Worm (Caenorhabditis elegans) whole organism, L1 larva: ENCODE results near the gene B0280.2.
A peak's percentile ranks its signal among the peaks of the same experiment; 100 is the strongest.

Experiments used
- C16A3.4 ChIP-seq: fragments of 150-350 bp; optimal IDR thresholded peaks from 2 replicates; lab custom pipeline; 2014; ENCODE audit warnings: missing biosample characterization, missing genetic modification characterization
- Y116A8C.19 ChIP-seq: sonication (generic microtip); optimal IDR thresholded peaks from 2 replicates; lab custom pipeline; 2016; ENCODE audit warnings: missing compliant biosample characterization, missing genetic modification characterization, borderline replicate concordance
- alr-1 ChIP-seq: fragments of 200-800 bp; sonication (Bioruptor generic); optimal IDR thresholded peaks from 2 replicates; lab custom pipeline; 2018; ENCODE audit warnings: borderline replicate concordance, mild to moderate bottlenecking, missing genetic modification characterization, missing compliant biosample characterization
- aly-2 ChIP-seq: fragments of 150-350 bp; optimal IDR thresholded peaks from 2 replicates; lab custom pipeline; 2014; ENCODE audit warnings: missing biosample characterization, missing genetic modification characterization
- ama-1 ChIP-seq: fragments of 150-350 bp; optimal IDR thresholded peaks from 2 replicates; lab custom pipeline; 2014
- ceh-63 ChIP-seq: fragments of 200-800 bp; sonication (Bioruptor generic); optimal IDR thresholded peaks from 2 replicates; lab custom pipeline; 2018; ENCODE audit warnings: mild to moderate bottlenecking, missing genetic modification characterization, missing compliant biosample characterization
- ceh-82 ChIP-seq, 3 experiments: fragments of 150-350 bp in 1 of 3; sonication (generic microtip) in 2 of 3; optimal IDR thresholded peaks; 2 replicates each; lab custom pipeline; 2014 to 2017; ENCODE audit warnings: missing biosample characterization in 3 of 3, missing genetic modification characterization in 3 of 3
- ceh-88 ChIP-seq: fragments of 200-800 bp; sonication (Bioruptor generic); IDR thresholded peaks from 2 replicates; pipeline ENCODE4 v1.3.6; 2022; ENCODE audit warnings: missing genetic modification characterization, missing compliant biosample characterization
- ceh-90 ChIP-seq: sonication (generic microtip); optimal IDR thresholded peaks from 2 replicates; lab custom pipeline; 2016; ENCODE audit warnings: missing genetic modification characterization, missing compliant biosample characterization
- dsc-1 ChIP-seq: sonication (generic microtip); optimal IDR thresholded peaks from 2 replicates; lab custom pipeline; 2016; ENCODE audit warnings: mild to moderate bottlenecking, missing genetic modification characterization, missing compliant biosample characterization
- efl-1 ChIP-seq, 4 experiments: fragments of 150-350 bp; optimal IDR thresholded peaks in 3 of 4; peaks in 1 of 4; 1 replicate in 1 of 4; 2 replicates in 3 of 4; lab custom pipeline; 2014; ENCODE audit warnings: missing biosample characterization in 2 of 4, missing genetic modification characterization in 2 of 4, missing genetic modification reagents in 2 of 4
- egl-13 ChIP-seq: sonication (generic microtip); optimal IDR thresholded peaks from 2 replicates; lab custom pipeline; 2016; ENCODE audit warnings: missing genotype, missing genetic modification reagents, missing genetic modification characterization, missing compliant biosample characterization
- egl-27 ChIP-seq, 2 experiments: fragments of 150-350 bp in 1 of 2; sonication (generic microtip); optimal IDR thresholded peaks; 3 replicates each; lab custom pipeline; 2017 to 2018; ENCODE audit warnings: missing biosample characterization in 2 of 2, missing genetic modification characterization in 2 of 2, missing genetic modification reagents in 2 of 2
- elt-2 ChIP-seq: sonication (generic microtip); optimal IDR thresholded peaks from 2 replicates; lab custom pipeline; 2016; ENCODE audit warnings: missing genetic modification characterization, mild to moderate bottlenecking, inconsistent platforms, missing compliant biosample characterization, missing genetic modification reagents
- ets-5 ChIP-seq: fragments of 200-800 bp; sonication (Bioruptor generic); IDR thresholded peaks from 2 replicates; pipeline ENCODE4 v1.3.6; 2022; ENCODE audit warnings: missing genetic modification characterization, missing compliant biosample characterization
- fkh-10 ChIP-seq: sonication (generic microtip); optimal IDR thresholded peaks from 2 replicates; lab custom pipeline; 2017; ENCODE audit warnings: missing biosample characterization, missing genetic modification reagents, missing genetic modification characterization
- fkh-4 ChIP-seq: sonication (generic microtip); optimal IDR thresholded peaks from 2 replicates; lab custom pipeline; 2016; ENCODE audit warnings: missing compliant biosample characterization, missing genetic modification characterization, borderline replicate concordance
- fos-1 ChIP-seq: fragments of 150-350 bp; optimal IDR thresholded peaks from 2 replicates; lab custom pipeline; 2014; ENCODE audit warnings: missing biosample characterization, missing genetic modification characterization
- grh-1 ChIP-seq: fragments of 200-800 bp; sonication (Bioruptor generic); IDR thresholded peaks from 2 replicates; pipeline ENCODE4 v1.3.6; 2022; ENCODE audit warnings: missing genetic modification reagents, missing genetic modification characterization, missing compliant biosample characterization
- lin-13 ChIP-seq: fragments of 150-350 bp; optimal IDR thresholded peaks from 2 replicates; lab custom pipeline; 2014; ENCODE audit warnings: missing biosample characterization, missing genetic modification reagents, missing genetic modification characterization
- lin-14 ChIP-seq: fragments of 200-800 bp; sonication (Bioruptor generic); optimal IDR thresholded peaks from 2 replicates; lab custom pipeline; 2018; ENCODE audit warnings: mild to moderate bottlenecking, missing genetic modification characterization, moderate library complexity, missing compliant biosample characterization
- lin-35 ChIP-seq, 2 experiments: fragments of 150-350 bp; optimal IDR thresholded peaks; 2 replicates each; lab custom pipeline; 2014; ENCODE audit warnings: missing biosample characterization in 2 of 2, missing genetic modification characterization in 2 of 2, missing genetic modification reagents in 2 of 2
- lir-3 ChIP-seq: sonication (generic microtip); optimal IDR thresholded peaks from 2 replicates; lab custom pipeline; 2016; ENCODE audit warnings: mild to moderate bottlenecking, missing genetic modification characterization, moderate library complexity, missing compliant biosample characterization; ENCODE audit not compliant: poor library complexity
- lsy-2 ChIP-seq, 2 experiments: fragments of 150-350 bp; optimal IDR thresholded peaks; 2 replicates each; lab custom pipeline; 2014; ENCODE audit warnings: missing biosample characterization in 2 of 2, missing genetic modification characterization in 2 of 2
- mab-9 ChIP-seq: fragments of 200-800 bp; sonication (Bioruptor generic); IDR thresholded peaks from 2 replicates; pipeline ENCODE4 v1.3.6; 2022; ENCODE audit warnings: missing genetic modification reagents, missing genetic modification characterization, missing compliant biosample characterization
- mdl-1 ChIP-seq, 2 experiments: fragments of 150-350 bp; optimal IDR thresholded peaks; 2 replicates each; lab custom pipeline; 2014 to 2017; ENCODE audit warnings: missing biosample characterization in 2 of 2, missing genetic modification characterization in 2 of 2, inconsistent platforms in 1 of 2
- mep-1 ChIP-seq: fragments of 150-350 bp; optimal IDR thresholded peaks from 2 replicates; lab custom pipeline; 2014; ENCODE audit warnings: missing biosample characterization, missing genetic modification characterization
- nhr-11 ChIP-seq: fragments of 150-350 bp; optimal IDR thresholded peaks from 2 replicates; lab custom pipeline; 2014; ENCODE audit warnings: missing biosample characterization, missing genetic modification characterization
- nhr-12 ChIP-seq: sonication (generic microtip); optimal IDR thresholded peaks from 2 replicates; lab custom pipeline; 2017; ENCODE audit warnings: missing biosample characterization, missing genetic modification characterization
- nhr-20 ChIP-seq: sonication (generic microtip); optimal IDR thresholded peaks from 2 replicates; lab custom pipeline; 2016; ENCODE audit warnings: mild to moderate bottlenecking, missing genetic modification characterization, missing compliant biosample characterization
- nhr-237 ChIP-seq: fragments of 150-350 bp; optimal IDR thresholded peaks from 2 replicates; lab custom pipeline; 2014; ENCODE audit warnings: missing biosample characterization, missing genetic modification characterization
- nhr-47 ChIP-seq: sonication (generic microtip); optimal IDR thresholded peaks from 2 replicates; lab custom pipeline; 2016; ENCODE audit warnings: mild to moderate bottlenecking, missing genetic modification characterization, moderate library complexity, missing compliant biosample characterization
- nhr-85 ChIP-seq: sonication (generic microtip); peaks from one replicate; lab custom pipeline; 2016; ENCODE audit warnings: missing genetic modification characterization, inconsistent platforms, missing compliant biosample characterization
- nhr-90 ChIP-seq: sonication (generic microtip); optimal IDR thresholded peaks from 2 replicates; lab custom pipeline; 2016; ENCODE audit warnings: mild to moderate bottlenecking, missing genetic modification characterization, missing compliant biosample characterization; ENCODE audit not compliant: poor library complexity
- rnt-1 ChIP-seq: sonication (generic microtip); optimal IDR thresholded peaks from 2 replicates; lab custom pipeline; 2016; ENCODE audit warnings: mild to moderate bottlenecking, missing genetic modification characterization, moderate library complexity, missing compliant biosample characterization
- snpc-4 ChIP-seq: fragments of 150-350 bp; optimal IDR thresholded peaks from 2 replicates; lab custom pipeline; 2014; ENCODE audit warnings: missing biosample characterization, missing genetic modification characterization
- snu-23 ChIP-seq: sonication (generic microtip); optimal IDR thresholded peaks from 2 replicates; lab custom pipeline; 2016; ENCODE audit warnings: missing genetic modification characterization, missing compliant biosample characterization
- sox-4 ChIP-seq: sonication (generic microtip); optimal IDR thresholded peaks from 2 replicates; lab custom pipeline; 2016; ENCODE audit warnings: missing genetic modification characterization, missing compliant biosample characterization
- sptf-1 ChIP-seq: fragments of 150-350 bp; optimal IDR thresholded peaks from 2 replicates; lab custom pipeline; 2014; ENCODE audit warnings: missing biosample characterization, missing genetic modification characterization
- swsn-7 ChIP-seq: sonication (generic microtip); optimal IDR thresholded peaks from 2 replicates; lab custom pipeline; 2016; ENCODE audit warnings: missing genetic modification characterization, missing compliant biosample characterization
- unc-62 ChIP-seq: fragments of 150-350 bp; optimal IDR thresholded peaks from 2 replicates; lab custom pipeline; 2014; ENCODE audit warnings: missing biosample characterization, missing genetic modification reagents, missing genetic modification characterization
- unc-98 ChIP-seq: fragments of 200-800 bp; sonication (Bioruptor generic); IDR thresholded peaks from 2 replicates; pipeline ENCODE4 v1.3.6; 2022; ENCODE audit warnings: missing genetic modification characterization, missing compliant biosample characterization
- vab-15 ChIP-seq: sonication (generic microtip); optimal IDR thresholded peaks from 2 replicates; lab custom pipeline; 2017; ENCODE audit warnings: missing genotype, mild to moderate bottlenecking, missing genetic modification characterization, missing compliant biosample characterization
- xbp-1 ChIP-seq: sonication (generic microtip); optimal IDR thresholded peaks from 2 replicates; lab custom pipeline; 2016; ENCODE audit warnings: missing genetic modification characterization, missing compliant biosample characterization
- zag-1 ChIP-seq: fragments of 150-350 bp; optimal IDR thresholded peaks from 2 replicates; lab custom pipeline; 2014; ENCODE audit warnings: missing biosample characterization, missing genetic modification characterization
- ztf-11 ChIP-seq, 2 experiments: sonication (generic microtip); optimal IDR thresholded peaks; 2 replicates each; lab custom pipeline; 2016 to 2017; ENCODE audit warnings: missing genetic modification characterization in 2 of 2, missing biosample characterization in 1 of 2, missing compliant biosample characterization in 1 of 2
- ztf-4 ChIP-seq: fragments of 150-350 bp; optimal IDR thresholded peaks from 2 replicates; lab custom pipeline; 2014; ENCODE audit warnings: missing biosample characterization, missing genetic modification characterization

The B0280.2 gene

DNA sequence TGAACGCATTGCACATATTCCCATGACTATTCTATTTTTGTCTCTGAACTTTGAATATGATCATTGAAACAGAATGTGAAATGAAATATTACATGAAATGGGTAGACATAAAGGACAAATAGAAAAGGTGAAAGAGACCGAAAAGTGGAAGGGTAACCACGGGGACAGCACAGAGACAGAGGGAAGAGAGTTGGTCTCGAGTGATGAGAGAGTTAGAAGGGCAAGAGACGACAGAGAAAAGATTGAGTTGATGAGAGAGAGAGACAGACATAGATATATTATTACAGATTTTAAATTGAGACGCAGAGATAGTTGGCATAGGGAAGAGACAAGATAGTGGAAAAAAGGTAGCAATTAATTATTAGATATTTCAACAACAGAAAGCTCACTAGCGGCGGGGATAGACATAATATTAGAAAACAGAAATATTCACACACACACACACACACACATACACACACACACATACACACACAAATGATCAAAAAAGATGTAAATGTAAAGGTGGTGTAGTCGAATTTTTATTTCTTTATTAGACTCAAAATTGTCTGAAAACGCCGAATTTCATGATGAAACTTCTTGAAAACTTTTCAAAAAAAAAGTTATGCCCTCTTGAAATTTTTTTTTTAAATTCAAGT lies 7.7 kb upstream of the B0280.2 start (continued):
- TF ChIP-seq xbp-1 (tag; lab: Kevin White, UChicago) (peak; percentile 50), grh-1 (GFP tag; lab: Robert Waterston, UW) (no peak), ceh-82 (tag; optimal IDR thresholded peaks at IDR 0.05; lab: Kevin White, UChicago) (peak; percentile 50 to 64 (median 59)), fos-1 (tag; lab: Kevin White, UChicago) (peak; percentile 41), mdl-1 (tag; optimal IDR thresholded peaks at IDR 0.05; lab: Kevin White, UChicago) (peak in 1 of 2 experiments; percentile 66), Y116A8C.19 (tag; lab: Kevin White, UChicago) (no peak), mep-1 (tag; lab: Kevin White, UChicago) (peak; percentile 77), vab-15 (no peak), nhr-20 (peak; percentile 88), lin-13 (GFP tag; lab: Kevin White, UChicago) (peak; percentile 2), unc-98 (GFP tag; lab: Robert Waterston, UW) (no peak), swsn-7 (peak; percentile 74), nhr-12 (tag; lab: Kevin White, UChicago) (no peak), lin-35 (GFP tag; optimal IDR thresholded peaks at IDR 0.05; lab: Kevin White, UChicago) (peak; percentile 44 to 73), efl-1 (optimal IDR thresholded peaks at IDR 0.05; lab: Kevin White, UChicago) (peak; percentile 67 to 75), efl-1 (GFP tag; optimal IDR thresholded peaks at IDR 0.05 in 1 of 2; lab: Kevin White, UChicago) (peak; percentile 39 to 93), ama-1 (lab: Kevin White, UChicago) (no peak), alr-1 (no peak), nhr-90 (tag; lab: Kevin White, UChicago) (peak; percentile 63), lir-3 (peak; percentile 60), ztf-11 (tag; optimal IDR thresholded peaks at IDR 0.05; lab: Kevin White, UChicago) (no peak), rnt-1 (peak; percentile 63), sptf-1 (no peak), lsy-2 (tag; optimal IDR thresholded peaks at IDR 0.05; lab: Kevin White, UChicago) (peak; percentile 73 to 84), aly-2 (tag; lab: Kevin White, UChicago) (peak; percentile 68), ceh-63 (GFP tag; lab: Kevin White, UChicago) (no peak), fkh-10 (GFP tag; lab: Kevin White, UChicago) (no peak), sox-4 (tag; lab: Kevin White, UChicago) (peak; percentile 43), nhr-47 (tag; lab: Kevin White, UChicago) (peak; percentile 75), ets-5 (GFP tag; lab: Robert Waterston, UW) (no peak), zag-1 (no peak), fkh-4 (tag; lab: Kevin White, UChicago) (no peak)
- TF ChIP-seq, all 84 proteins: peak for 42

DNA sequence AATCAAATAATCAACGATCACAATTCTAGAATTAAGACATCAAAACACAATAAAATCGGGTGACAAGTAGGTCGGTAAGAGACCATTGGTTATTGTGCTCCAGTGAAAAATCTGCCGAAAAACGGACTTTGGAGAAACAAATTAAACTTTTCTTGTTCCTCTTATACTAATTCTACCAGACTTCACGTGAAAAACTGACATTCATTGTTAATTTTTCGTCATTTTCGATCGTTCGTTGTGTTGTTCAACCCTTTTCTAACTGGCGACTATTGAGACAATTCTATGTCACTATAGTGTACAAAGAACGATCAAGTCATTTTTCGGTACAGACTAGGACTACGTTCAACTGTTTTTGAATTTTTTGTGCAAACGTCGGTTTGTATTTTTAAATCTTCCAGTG lies 4.0 kb upstream of the B0280.2 start:
- TF ChIP-seq sptf-1 (no peak), Y116A8C.19 (tag; lab: Kevin White, UChicago) (no peak), efl-1 (optimal IDR thresholded peaks at IDR 0.05; lab: Kevin White, UChicago) (peak in 1 of 2 experiments; percentile 11), efl-1 (GFP tag; optimal IDR thresholded peaks at IDR 0.05 in 1 of 2; lab: Kevin White, UChicago) (peak in 1 of 2 experiments; percentile 93), ceh-90 (tag; lab: Kevin White, UChicago) (no peak), nhr-90 (tag; lab: Kevin White, UChicago) (peak; percentile 58), elt-2 (tag; lab: Kevin White, UChicago) (peak; percentile 64), nhr-11 (tag; lab: Kevin White, UChicago) (no peak), C16A3.4 (no peak), lin-35 (GFP tag; optimal IDR thresholded peaks at IDR 0.05; lab: Kevin White, UChicago) (peak in 1 of 2 experiments; percentile 73), unc-62 (GFP tag; lab: Kevin White, UChicago) (no peak), vab-15 (no peak), ztf-4 (no peak), egl-13 (tag; lab: Kevin White, UChicago) (no peak), dsc-1 (no peak), ets-5 (GFP tag; lab: Robert Waterston, UW) (no peak), nhr-47 (tag; lab: Kevin White, UChicago) (peak; percentile 23), swsn-7 (peak; percentile 7), aly-2 (tag; lab: Kevin White, UChicago) (no peak), nhr-85 (tag; lab: Kevin White, UChicago) (peak; percentile 91), mep-1 (tag; lab: Kevin White, UChicago) (peak; percentile 12), mab-9 (GFP tag; lab: Robert Waterston, UW) (no peak), rnt-1 (no peak), grh-1 (GFP tag; lab: Robert Waterston, UW) (0 out of 2 replicates have a peak, but pooled peaks have one; percentile 6), egl-27 (tag; optimal IDR thresholded peaks at IDR 0.05; lab: Kevin White, UChicago) (no peak), nhr-237 (tag; lab: Kevin White, UChicago) (no peak), ceh-88 (GFP tag; lab: Robert Waterston, UW) (no peak), lin-14 (GFP tag; lab: Kevin White, UChicago) (peak; percentile 48), mdl-1 (tag; optimal IDR thresholded peaks at IDR 0.05; lab: Kevin White, UChicago) (no peak), ama-1 (lab: Kevin White, UChicago) (no peak), alr-1 (no peak), snu-23 (GFP tag; lab: Kevin White, UChicago) (peak; percentile 52), zag-1 (no peak), snpc-4 (tag; lab: Kevin White, UChicago) (no peak)
